Worm (Caenorhabditis elegans) whole organism, L4/young adult: ENCODE data around the gene mig-6.

ENCODE experiments used
- W03F9.2 ChIP-seq: fragments of 150-350 bp; optimal IDR thresholded peaks from 2 replicates; lab custom pipeline; 2014; ENCODE audit warnings: missing biosample characterization, missing genetic modification characterization
- dao-5 ChIP-seq: sonication (generic microtip); optimal IDR thresholded peaks from 2 replicates; lab custom pipeline; 2016; ENCODE audit warnings: missing genotype, missing genetic modification characterization, moderate library complexity, missing compliant biosample characterization
- him-1 ChIP-seq: sonication (generic microtip); optimal IDR thresholded peaks from 2 replicates; lab custom pipeline; 2016; ENCODE audit warnings: missing genotype, missing genetic modification reagents, missing genetic modification characterization, missing compliant biosample characterization

mig-6 gene

ce11 chrV:7826917-7827316 is at the start of gene mig-6:
Gene mig-6 (plus strand): TSS chrV:7827217.
- no peak for TF ChIP-seq him-1 (tag; lab: Kevin White, UChicago)
- TF ChIP-seq dao-5 (tag; lab: Kevin White, UChicago), result no peak
- TF ChIP-seq W03F9.2 (tag; lab: Kevin White, UChicago), result no peak

- no peak for TF ChIP-seq W03F9.2 (tag; lab: Kevin White, UChicago)
- TF ChIP-seq dao-5 (tag; lab: Kevin White, UChicago), result no peak
- TF ChIP-seq him-1 (tag; lab: Kevin White, UChicago), result no peak
Measured at ce11 chrV:7778999-7779398, 48.0 kb upstream of the mig-6 start.

ce11 chrV:7781511-7781910 is 45.5 kb upstream of the mig-6 start, which contains the start of gene cyp-32A1:
Gene cyp-32A1 (plus strand): TSS chrV:7781811.
- TF ChIP-seq W03F9.2 (tag; lab: Kevin White, UChicago), result no peak
- TF ChIP-seq dao-5 (tag; lab: Kevin White, UChicago), result no peak

ce11 chrV:7785117-7785516 is 41.9 kb upstream of the mig-6 start, which contains the start of gene C26F1.1:
Gene C26F1.1 (plus strand): TSS chrV:7785417.
- no peak for TF ChIP-seq W03F9.2 (tag; lab: Kevin White, UChicago)

ce11 chrV:7785885-7786284 is 41.1 kb upstream of the mig-6 start:
- no peak for TF ChIP-seq dao-5 (tag; lab: Kevin White, UChicago)
- no peak for TF ChIP-seq W03F9.2 (tag; lab: Kevin White, UChicago)
- no peak for TF ChIP-seq him-1 (tag; lab: Kevin White, UChicago)

ce11 chrV:7786639-7787038 is 40.4 kb upstream of the mig-6 start:
- no peak for TF ChIP-seq him-1 (tag; lab: Kevin White, UChicago)
- no peak for TF ChIP-seq W03F9.2 (tag; lab: Kevin White, UChicago)
- no peak for TF ChIP-seq dao-5 (tag; lab: Kevin White, UChicago)

- TF ChIP-seq him-1 (tag; lab: Kevin White, UChicago) (no peak), dao-5 (tag; lab: Kevin White, UChicago) (no peak), W03F9.2 (tag; lab: Kevin White, UChicago) (no peak)
Measured at ce11 chrV:7793067-7793466, 34.0 kb upstream of the mig-6 start, which contains the start of gene flp-21. Gene flp-21 (plus strand): TSS chrV:7793367.

ce11 chrV:7798079-7798478 is 28.9 kb upstream of the mig-6 start, which contains the start of gene ZK742.7:
Gene ZK742.7 (plus strand): TSS chrV:7798379.
- no peak for TF ChIP-seq dao-5 (tag; lab: Kevin White, UChicago)
- no peak for TF ChIP-seq him-1 (tag; lab: Kevin White, UChicago)
- TF ChIP-seq W03F9.2 (tag; lab: Kevin White, UChicago), result no peak

- TF ChIP-seq him-1 (tag; lab: Kevin White, UChicago), result no peak
- TF ChIP-seq W03F9.2 (tag; lab: Kevin White, UChicago), result no peak
- no peak for TF ChIP-seq dao-5 (tag; lab: Kevin White, UChicago)
Measured at ce11 chrV:7803563-7803962, 23.5 kb upstream of the mig-6 start.

- TF ChIP-seq dao-5 (tag; lab: Kevin White, UChicago), result no peak
- TF ChIP-seq him-1 (tag; lab: Kevin White, UChicago), result no peak
- TF ChIP-seq W03F9.2 (tag; lab: Kevin White, UChicago), result no peak
Measured at ce11 chrV:7804064-7804800, 22.8 kb upstream of the mig-6 start, which contains the start of gene uvs-1. Gene uvs-1 (minus strand): TSS chrV:7804208.

- TF ChIP-seq W03F9.2 (tag; lab: Kevin White, UChicago) (no peak), dao-5 (tag; lab: Kevin White, UChicago) (no peak), him-1 (tag; lab: Kevin White, UChicago) (no peak)
Measured at ce11 chrV:7804801-7805163, 22.2 kb upstream of the mig-6 start, which contains the start of gene xpo-1. Gene xpo-1 (plus strand): TSS chrV:7805064.

ce11 chrV:7806629-7807028 is 20.4 kb upstream of the mig-6 start:
- TF ChIP-seq him-1 (tag; lab: Kevin White, UChicago) (no peak), dao-5 (tag; lab: Kevin White, UChicago) (no peak), W03F9.2 (tag; lab: Kevin White, UChicago) (no peak)

ce11 chrV:7808444-7808843 is 18.6 kb upstream of the mig-6 start:
- no peak for TF ChIP-seq W03F9.2 (tag; lab: Kevin White, UChicago)
- no peak for TF ChIP-seq him-1 (tag; lab: Kevin White, UChicago)
- no peak for TF ChIP-seq dao-5 (tag; lab: Kevin White, UChicago)
